Fruit fly (Drosophila melanogaster): Measurements from ENCODE around the gene CG18476.

Gene CG18476

dm6 chr3R:11663441-11663840 lies 14.5 kb downstream of the CG18476 start (continued):
- peak; percentile 47 for TF ChIP-seq CG17829 (tag; optimal IDR thresholded peaks at IDR 0.05)
- no peak for TF ChIP-seq CG11696 (GFP tag; IDR thresholded peaks at IDR 0.05)
- TF ChIP-seq CG18619 (GFP tag; optimal IDR thresholded peaks at IDR 0.05): no peak
- TF ChIP-seq Abd-B (GFP tag; optimal IDR thresholded peaks at IDR 0.05): peak; percentile 49
- peak; percentile 77 for TF ChIP-seq CG11504 (tag; optimal IDR thresholded peaks at IDR 0.05)
- TF ChIP-seq HLH3B (GFP tag; IDR thresholded peaks at IDR 0.05): no peak
- TF ChIP-seq lola (GFP tag; optimal IDR thresholded peaks at IDR 0.05): peak in 1 of 3 experiments; percentile 7
- no peak for TF ChIP-seq Xrp1 (GFP tag; IDR thresholded peaks at IDR 0.05)
- peak; percentile 57 for TF ChIP-seq CG2712 (tag; optimal IDR thresholded peaks at IDR 0.05)
- TF ChIP-seq Fer3 (tag; optimal IDR thresholded peaks at IDR 0.05): peak; percentile 29
- no peak for TF ChIP-seq wek (GFP tag; optimal IDR thresholded peaks at IDR 0.05)
- TF ChIP-seq z (GFP tag; IDR thresholded peaks at IDR 0.05): no peak
- no peak for TF ChIP-seq CG7786 (GFP tag; optimal IDR thresholded peaks at IDR 0.05)
- TF ChIP-seq rib (GFP tag; IDR thresholded peaks at IDR 0.05): no peak
- no peak for TF ChIP-seq prd (optimal IDR thresholded peaks at IDR 0.05)
- TF ChIP-seq prd (GFP tag; IDR thresholded peaks at IDR 0.05): peak; percentile 34; the same call in 1 of the 3 replicates
- no peak for TF ChIP-seq B-H2 (GFP tag; optimal IDR thresholded peaks at IDR 0.05)
- TF ChIP-seq CG1233 (GFP tag; optimal IDR thresholded peaks at IDR 0.05): peak; percentile 31
- TF ChIP-seq CG33557 (GFP tag; optimal IDR thresholded peaks at IDR 0.05): no peak
- TF ChIP-seq schlank (tag; optimal IDR thresholded peaks at IDR 0.05): no peak
- no peak for TF ChIP-seq vfl (GFP tag; optimal IDR thresholded peaks at IDR 0.05)
- peak; percentile 3 for TF ChIP-seq CG8281 (tag; optimal IDR thresholded peaks at IDR 0.05)
- no peak for TF ChIP-seq shn (GFP tag; optimal IDR thresholded peaks at IDR 0.05)
- no peak for TF ChIP-seq scrt (GFP tag; optimal IDR thresholded peaks at IDR 0.05)
- no peak for TF ChIP-seq Lhr (GFP tag; optimal IDR thresholded peaks at IDR 0.05)
- TF ChIP-seq CG15514 (GFP tag; optimal IDR thresholded peaks at IDR 0.05): no peak
- TF ChIP-seq gsb-n (tag; optimal IDR thresholded peaks at IDR 0.05): peak; percentile 12
- TF ChIP-seq CG8290 (GFP tag; optimal IDR thresholded peaks at IDR 0.05): no peak
- TF ChIP-seq CG8290 (tag; optimal IDR thresholded peaks at IDR 0.05): peak in 1 of 2 experiments; percentile 9
- TF ChIP-seq CG4404 (GFP tag; IDR thresholded peaks at IDR 0.05): no peak
- TF ChIP-seq CG15601 (tag; optimal IDR thresholded peaks at IDR 0.05): peak; percentile 19
- no peak for TF ChIP-seq Usf (GFP tag; optimal IDR thresholded peaks at IDR 0.05)
- no peak for TF ChIP-seq ken (GFP tag; IDR thresholded peaks at IDR 0.05)
- no peak for TF ChIP-seq NC2β (GFP tag; optimal IDR thresholded peaks at IDR 0.05)
- no peak for TF ChIP-seq gcm2 (GFP tag; optimal IDR thresholded peaks at IDR 0.05)
- TF ChIP-seq CG15073 (GFP tag; optimal IDR thresholded peaks at IDR 0.05): no peak
- peak; percentile 24 for TF ChIP-seq run (tag; optimal IDR thresholded peaks at IDR 0.05)
- peak; percentile 48 for TF ChIP-seq odd (GFP tag; optimal IDR thresholded peaks at IDR 0.05)
- peak; percentile 11 for TF ChIP-seq CG12942 (GFP tag; optimal IDR thresholded peaks at IDR 0.05)
- TF ChIP-seq hth (optimal IDR thresholded peaks at IDR 0.05): no peak
- no peak for TF ChIP-seq fd64A (GFP tag; optimal IDR thresholded peaks at IDR 0.05)
- TF ChIP-seq CG12744 (GFP tag; optimal IDR thresholded peaks at IDR 0.05): no peak
- TF ChIP-seq CG13894 (tag; optimal IDR thresholded peaks at IDR 0.05): no peak
- TF ChIP-seq kah (GFP tag; optimal IDR thresholded peaks at IDR 0.05): peak; percentile 8
- no peak for TF ChIP-seq ara (GFP tag; IDR thresholded peaks at IDR 0.05)
- TF ChIP-seq Spps (tag; optimal IDR thresholded peaks at IDR 0.05): no peak
- TF ChIP-seq ro (GFP tag; IDR thresholded peaks at IDR 0.05): no peak
- TF ChIP-seq zf30C (GFP tag; optimal IDR thresholded peaks at IDR 0.05): no peak
- TF ChIP-seq org-1 (GFP tag; optimal IDR thresholded peaks at IDR 0.05): peak; percentile 25
- TF ChIP-seq sisA (GFP tag; IDR thresholded peaks at IDR 0.05): peak; percentile 35; the same call in 1 of the 2 replicates
- peak; percentile 71 for TF ChIP-seq CG15269 (tag; optimal IDR thresholded peaks at IDR 0.05)
- no peak for TF ChIP-seq CG16779 (GFP tag; IDR thresholded peaks at IDR 0.05)
- TF ChIP-seq Optix (GFP tag; IDR thresholded peaks at IDR 0.05): no peak
